Fruit fly (Drosophila melanogaster): Measurements from ENCODE around the gene CG17196.

CG17196 gene

DNA sequence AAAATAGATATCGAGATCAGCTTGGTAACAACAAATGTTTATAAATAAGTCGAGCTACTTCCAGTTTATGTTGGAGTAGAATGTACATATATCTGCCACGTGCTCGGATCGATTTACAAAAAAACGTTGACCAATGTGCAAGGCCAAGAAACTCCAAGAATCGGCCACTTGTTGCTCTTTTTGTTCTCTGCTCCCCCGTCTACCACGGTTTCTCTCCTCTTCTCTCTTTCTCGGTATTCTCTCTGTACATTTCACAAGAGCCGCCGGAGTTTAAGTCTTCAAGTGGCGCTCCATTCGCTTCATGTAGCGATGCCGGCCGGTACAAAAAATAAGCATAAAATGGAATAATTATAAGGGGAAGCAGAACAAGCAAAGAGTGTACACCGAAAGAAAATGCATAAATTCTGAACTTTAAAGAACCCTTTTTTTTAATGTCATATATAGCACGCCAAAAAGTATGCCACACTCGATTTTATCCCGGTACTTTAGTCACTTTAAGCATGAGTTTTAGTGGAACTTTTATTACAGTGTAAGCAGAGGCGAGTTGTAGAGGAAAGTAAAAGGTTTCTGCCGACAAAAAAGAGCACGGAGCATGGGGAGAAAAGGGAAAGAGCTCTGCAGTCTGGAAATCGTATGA is 38.2 kb downstream of the CG17196 start:
- TF ChIP-seq Sox14 (GFP tag; optimal IDR thresholded peaks at IDR 0.05) (peak; percentile 99), CG1621 (tag; optimal IDR thresholded peaks at IDR 0.05) (peak; percentile 99), CG6808 (GFP tag; optimal IDR thresholded peaks at IDR 0.05) (peak; percentile 98), Eip93F (GFP tag; optimal IDR thresholded peaks at IDR 0.05) (peak; percentile 98), ss (GFP tag; optimal IDR thresholded peaks at IDR 0.05) (peak; percentile 98 to 99), Hr4 (GFP tag; optimal IDR thresholded peaks at IDR 0.05) (peak; percentile 97), CG11294 (GFP tag; IDR thresholded peaks at IDR 0.05) (peak; percentile 96), Eip78C (GFP tag) (peak; percentile 100), CG8119 (GFP tag; IDR thresholded peaks at IDR 0.05) (peak; percentile 97), acj6 (GFP tag; optimal IDR thresholded peaks at IDR 0.05) (peak; percentile 99), CG11902 (GFP tag; optimal IDR thresholded peaks at IDR 0.05) (peak; percentile 99), Blimp-1 (GFP tag; optimal IDR thresholded peaks at IDR 0.05) (peak; percentile 100), CG6792 (GFP tag; optimal IDR thresholded peaks at IDR 0.05) (peak; percentile 99), Hr39 (GFP tag; optimal IDR thresholded peaks at IDR 0.05) (peak; percentile 99), dac (GFP tag; optimal IDR thresholded peaks at IDR 0.05) (peak; percentile 96), vri (GFP tag; optimal IDR thresholded peaks at IDR 0.05) (peak; percentile 97), CG31627 (GFP tag; optimal IDR thresholded peaks at IDR 0.05) (peak; percentile 99), CG16779 (tag; optimal IDR thresholded peaks at IDR 0.05) (peak; percentile 97), Eip75B (GFP tag; optimal IDR thresholded peaks at IDR 0.05) (peak; percentile 100), cyc (GFP tag; optimal IDR thresholded peaks at IDR 0.05) (peak; percentile 99), Sox15 (GFP tag; optimal IDR thresholded peaks at IDR 0.05) (peak; percentile 98), CG8632 (GFP tag; optimal IDR thresholded peaks at IDR 0.05) (peak; percentile 99), Met (GFP tag; optimal IDR thresholded peaks at IDR 0.05) (peak; percentile 99), CG11762 (GFP tag; optimal IDR thresholded peaks at IDR 0.05; ENCODE audit: insufficient read depth) (peak; percentile 99), CG8319 (GFP tag; optimal IDR thresholded peaks at IDR 0.05) (peak; percentile 99), fkh (GFP tag; optimal IDR thresholded peaks at IDR 0.05) (peak; percentile 49), CG10669 (GFP tag; optimal IDR thresholded peaks at IDR 0.05) (peak; percentile 99), CG6854 (GFP tag; optimal IDR thresholded peaks at IDR 0.05) (peak; percentile 98), CG10631 (GFP tag; optimal IDR thresholded peaks at IDR 0.05) (peak; percentile 99), Ets96B (tag; optimal IDR thresholded peaks at IDR 0.05) (peak; percentile 100), Lpt (GFP tag; optimal IDR thresholded peaks at IDR 0.05) (peak; percentile 98), esn (GFP tag; optimal IDR thresholded peaks at IDR 0.05) (peak; percentile 99), CG15336 (GFP tag; IDR thresholded peaks at IDR 0.05) (peak; percentile 97), CG6276 (GFP tag; optimal IDR thresholded peaks at IDR 0.05) (peak; percentile 92), achi (GFP tag; optimal IDR thresholded peaks at IDR 0.05) (peak; percentile 99), OdsH (GFP tag; optimal IDR thresholded peaks at IDR 0.05) (peak; percentile 99), Hr38 (GFP tag; optimal IDR thresholded peaks at IDR 0.05) (peak; percentile 46), CG3919 (GFP tag; optimal IDR thresholded peaks at IDR 0.05) (peak; percentile 100), CG9139 (GFP tag; optimal IDR thresholded peaks at IDR 0.05) (peak; percentile 98), CG6163 (GFP tag; IDR thresholded peaks at IDR 0.05) (peak; percentile 99), svp (GFP tag) (peak; percentile 100), topi (GFP tag; optimal IDR thresholded peaks at IDR 0.05) (peak; percentile 99), eg (GFP tag; IDR thresholded peaks at IDR 0.05) (peak; percentile 98), salr (GFP tag; optimal IDR thresholded peaks at IDR 0.05) (peak; percentile 99), net (GFP tag; optimal IDR thresholded peaks at IDR 0.05) (peak; percentile 99), CG7368 (GFP tag; optimal IDR thresholded peaks at IDR 0.05) (peak; percentile 99), spab (GFP tag; optimal IDR thresholded peaks at IDR 0.05) (peak; percentile 99), dsx (GFP tag; optimal IDR thresholded peaks at IDR 0.05; ENCODE audit: poor library complexity, severe bottlenecking) (peak; percentile 98), Gug (GFP tag; IDR thresholded peaks at IDR 0.05) (peak; percentile 98), CG34406 (GFP tag; optimal IDR thresholded peaks at IDR 0.05) (peak; percentile 99), Smox (GFP tag; optimal IDR thresholded peaks at IDR 0.05) (peak; percentile 98)
